Worm (Caenorhabditis elegans): ENCODE data around the gene F13H10.6.

- peak; percentile 43 for TF ChIP-seq tbx-2 (tag; optimal IDR thresholded peaks at IDR 0.05)
- TF ChIP-seq mdl-1 (tag; optimal IDR thresholded peaks at IDR 0.05), result no peak
- no peak for TF ChIP-seq skn-1 (tag; optimal IDR thresholded peaks at IDR 0.05)
- TF ChIP-seq daf-12 (tag; optimal IDR thresholded peaks at IDR 0.05), result no peak
- TF ChIP-seq nhr-43 (tag; optimal IDR thresholded peaks at IDR 0.05; ENCODE audit: poor library complexity, severe bottlenecking), result peak; percentile 87
- TF ChIP-seq fkh-10 (GFP tag; optimal IDR thresholded peaks at IDR 0.05), result no peak
- no peak for TF ChIP-seq hmg-11 (tag; optimal IDR thresholded peaks at IDR 0.05)
- TF ChIP-seq egl-27 (tag; optimal IDR thresholded peaks at IDR 0.05), result no peak
Measured at ce11 chrIV:11025941-11026340, 16.8 kb downstream of the F13H10.6 start.
